Worm (Caenorhabditis elegans): Measurements from ENCODE around the gene mogs-1.

DNA sequence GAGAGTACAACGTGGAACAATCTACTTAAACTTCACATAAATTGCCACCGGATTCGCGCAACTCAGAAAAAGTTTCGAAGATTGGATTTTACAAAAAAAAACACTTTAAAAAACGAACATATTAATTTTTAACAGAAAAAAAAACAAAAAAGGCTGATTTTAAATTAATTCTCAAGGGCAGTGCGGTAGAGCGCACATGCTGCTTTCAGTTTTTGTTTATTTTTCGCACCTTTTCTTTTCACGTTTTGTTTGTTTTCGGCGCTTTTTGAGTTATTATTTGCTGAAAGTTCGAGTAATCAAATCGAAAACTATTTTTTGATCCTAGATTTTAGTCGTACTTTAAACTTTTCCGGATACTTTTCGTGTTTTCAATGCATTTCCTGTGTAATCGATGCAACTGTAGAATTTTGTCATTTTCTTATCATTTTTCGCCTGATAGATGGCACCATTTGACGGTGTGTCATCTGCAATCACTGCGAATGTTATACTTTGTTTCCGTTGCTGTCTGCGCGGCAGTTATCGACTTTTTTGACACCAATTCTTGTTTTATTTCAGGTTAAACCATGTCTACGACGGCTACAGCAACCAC lies 1.7 kb downstream of the mogs-1 start, which contains the start of gene F13H10.8:
- TF ChIP-seq ama-1 (optimal IDR thresholded peaks at IDR 0.05) (no peak), ama-1 (GFP tag; optimal IDR thresholded peaks at IDR 0.05) (no peak), madf-10 (tag; optimal IDR thresholded peaks at IDR 0.05) (no peak), F39B2.1 (GFP tag; IDR thresholded peaks at IDR 0.05) (no peak), sea-2 (GFP tag; IDR thresholded peaks at IDR 0.05) (no peak), lin-26 (GFP tag; IDR thresholded peaks at IDR 0.05) (no peak), sdz-38 (tag; optimal IDR thresholded peaks at IDR 0.05) (no peak), snpc-1.1 (tag; optimal IDR thresholded peaks at IDR 0.05; ENCODE audit: insufficient read depth) (no peak)

Data from whole organism, young adult.